Fruit fly (Drosophila melanogaster) whole organism, wandering third instar larva: Measurements from ENCODE around the gene Sh3beta.

Source experiments
- Abd-B ChIP-seq: fragments of >200 bp; optimal IDR thresholded peaks from 2 replicates; lab custom pipeline; 2017; ENCODE audit warnings: missing biosample characterization, missing genetic modification characterization
- CG32264 ChIP-seq: fragments of 200-800 bp; sonication (Bioruptor generic); optimal IDR thresholded peaks from 2 replicates; lab custom pipeline; 2016; ENCODE audit warnings: missing biosample characterization, missing genetic modification characterization
- CG9705 ChIP-seq: fragments of 200-800 bp; sonication (Bioruptor generic); optimal IDR thresholded peaks from 2 replicates; lab custom pipeline; 2018; ENCODE audit warnings: missing biosample characterization, mild to moderate bottlenecking, missing genetic modification characterization
- CrebA ChIP-seq: fragments of 200-800 bp; sonication (Bioruptor generic); optimal IDR thresholded peaks from 2 replicates; lab custom pipeline; 2016; ENCODE audit warnings: missing biosample characterization, mild to moderate bottlenecking, missing genetic modification characterization, borderline replicate concordance
- Dif ChIP-seq: fragments of 200-275, 200-300 bp; sonication (Bioruptor generic); optimal IDR thresholded peaks from 2 replicates; lab custom pipeline; 2018; ENCODE audit warnings: missing biosample characterization, missing genetic modification characterization; ENCODE audit not compliant: partially characterized antibody
- HLH106 ChIP-seq: fragments of 200-800 bp; optimal IDR thresholded peaks from 3 replicates; lab custom pipeline; 2019; ENCODE audit warnings: missing biosample characterization, mild to moderate bottlenecking, missing genetic modification characterization, moderate library complexity
- Hnf4 ChIP-seq: fragments of 200-800 bp; sonication (Bioruptor generic); optimal IDR thresholded peaks from 2 replicates; lab custom pipeline; 2016; ENCODE audit warnings: missing biosample characterization, mild to moderate bottlenecking, missing genetic modification characterization
- Hr78 ChIP-seq: fragments of >200 bp; optimal IDR thresholded peaks from 2 replicates; lab custom pipeline; 2017; ENCODE audit warnings: missing biosample characterization, missing genetic modification characterization
- Hr83 ChIP-seq: fragments of 200-300 bp; sonication (Bioruptor generic); optimal IDR thresholded peaks from 2 replicates; lab custom pipeline; 2016; ENCODE audit warnings: missing biosample characterization, mild to moderate bottlenecking, missing genetic modification characterization, moderate library complexity; ENCODE audit not compliant: poor library complexity, severe bottlenecking
- Jra ChIP-seq: sonication (Bioruptor generic); optimal IDR thresholded peaks from 2 replicates; lab custom pipeline; 2016; ENCODE audit warnings: missing biosample characterization, missing genetic modification characterization
- Mio ChIP-seq: sonication (Bioruptor generic); optimal IDR thresholded peaks from 2 replicates; lab custom pipeline; 2016; ENCODE audit warnings: missing biosample characterization, missing genetic modification characterization
- N ChIP-seq: fragments of >200 bp; optimal IDR thresholded peaks from 2 replicates; lab custom pipeline; 2018; ENCODE audit warnings: missing biosample characterization, missing external identifiers, missing genetic modification characterization
- OdsH ChIP-seq: fragments of 200-800 bp; sonication (Bioruptor generic); optimal IDR thresholded peaks from 2 replicates; lab custom pipeline; 2016; ENCODE audit warnings: missing biosample characterization, mild to moderate bottlenecking, missing genetic modification characterization
- Rel ChIP-seq, 2 experiments: fragments of 200-800 bp; sonication (Bioruptor generic) in 1 of 2; optimal IDR thresholded peaks; 2 replicates in 1 of 2; 3 replicates in 1 of 2; lab custom pipeline; 2016 to 2019; ENCODE audit warnings: mild to moderate bottlenecking in 2 of 2, missing biosample characterization in 2 of 2, missing genetic modification characterization in 2 of 2, moderate library complexity in 1 of 2
- Sp1 ChIP-seq: fragments of 200-800 bp; sonication (Bioruptor generic); optimal IDR thresholded peaks from 3 replicates; lab custom pipeline; 2019; ENCODE audit warnings: missing biosample characterization, mild to moderate bottlenecking, missing genetic modification characterization, moderate library complexity
- Vsx2 ChIP-seq: fragments of 200-300, 225-300 bp; sonication (Bioruptor generic); optimal IDR thresholded peaks from 2 replicates; lab custom pipeline; 2018; ENCODE audit warnings: missing biosample characterization, missing genetic modification characterization; ENCODE audit not compliant: partially characterized antibody
- br ChIP-seq: fragments of 200-800 bp; sonication (Bioruptor generic); optimal IDR thresholded peaks from 2 replicates; lab custom pipeline; 2016; ENCODE audit warnings: missing biosample characterization, missing genetic modification characterization
- brk ChIP-seq: fragments of 200-800 bp; sonication (Bioruptor generic); optimal IDR thresholded peaks from 2 replicates; lab custom pipeline; 2016; ENCODE audit warnings: missing biosample characterization, mild to moderate bottlenecking, missing genetic modification characterization
- dl ChIP-seq, 2 experiments: fragments of 175-275, 200-275 bp in 1 of 2; fragments of 200-275 bp in 1 of 2; sonication (Bioruptor generic); optimal IDR thresholded peaks; lab custom pipeline; 2018; ENCODE audit warnings: mild to moderate bottlenecking in 2 of 2, missing biosample characterization in 2 of 2, missing genetic modification characterization in 2 of 2, moderate library complexity in 2 of 2; ENCODE audit not compliant: partially characterized antibody in 2 of 2, insufficient read depth in 1 of 2
- dmrt93B ChIP-seq: fragments of 200-800 bp; sonication (Bioruptor generic); optimal IDR thresholded peaks from 2 replicates; lab custom pipeline; 2018; ENCODE audit warnings: missing biosample characterization, mild to moderate bottlenecking, missing genetic modification characterization
- dsf ChIP-seq: sonication (Bioruptor generic); optimal IDR thresholded peaks from 2 replicates; lab custom pipeline; 2016; ENCODE audit warnings: missing biosample characterization, missing genetic modification characterization, borderline replicate concordance
- ey ChIP-seq: fragments of 200-800 bp; sonication (Bioruptor generic); optimal IDR thresholded peaks from 2 replicates; lab custom pipeline; 2016; ENCODE audit warnings: missing biosample characterization, missing genetic modification characterization
- foxo ChIP-seq, 2 experiments: fragments of 200-800 bp; sonication (Bioruptor generic); optimal IDR thresholded peaks; 2 replicates in 1 of 2; 3 replicates in 1 of 2; lab custom pipeline; 2016 to 2017; ENCODE audit warnings: missing biosample characterization in 2 of 2, missing genetic modification characterization in 2 of 2
- fru ChIP-seq: fragments of 200-800 bp; sonication (Bioruptor generic); optimal IDR thresholded peaks from 3 replicates; lab custom pipeline; 2016; ENCODE audit warnings: missing biosample characterization, mild to moderate bottlenecking, missing genetic modification characterization
- jim ChIP-seq: fragments of 175-275, 200-325 bp; sonication (Bioruptor generic); optimal IDR thresholded peaks from 2 replicates; lab custom pipeline; 2016; ENCODE audit warnings: missing biosample characterization, mild to moderate bottlenecking, missing genetic modification characterization
- lola ChIP-seq: fragments of >200 bp; optimal IDR thresholded peaks from 2 replicates; lab custom pipeline; 2017; ENCODE audit warnings: missing biosample characterization, missing genetic modification characterization
- pan ChIP-seq: fragments of >200 bp; optimal IDR thresholded peaks from 2 replicates; lab custom pipeline; 2017
- psq ChIP-seq: fragments of 200-800 bp; sonication (Bioruptor generic); optimal IDR thresholded peaks from 3 replicates; lab custom pipeline; 2017; ENCODE audit warnings: missing biosample characterization, mild to moderate bottlenecking, missing genetic modification characterization, moderate library complexity
- rgr ChIP-seq: fragments of 200-800 bp; sonication (Bioruptor generic); optimal IDR thresholded peaks from 3 replicates; lab custom pipeline; 2016; ENCODE audit warnings: missing biosample characterization, mild to moderate bottlenecking, missing genetic modification characterization
- sv ChIP-seq: fragments of 200-800 bp; sonication (Bioruptor generic); optimal IDR thresholded peaks from 3 replicates; lab custom pipeline; 2016; ENCODE audit warnings: missing biosample characterization, missing genetic modification characterization
- tai ChIP-seq: sonication (Bioruptor generic); optimal IDR thresholded peaks from 2 replicates; lab custom pipeline; 2016; ENCODE audit warnings: missing biosample characterization, missing genetic modification characterization
- usp ChIP-seq: fragments of >200 bp; optimal IDR thresholded peaks from 2 replicates; lab custom pipeline; 2017; ENCODE audit warnings: missing biosample characterization, missing genetic modification characterization
- woc ChIP-seq: sonication (Bioruptor generic); optimal IDR thresholded peaks from 2 replicates; lab custom pipeline; 2016; ENCODE audit warnings: missing biosample characterization, mild to moderate bottlenecking, missing genetic modification characterization

Gene Sh3beta

DNA sequence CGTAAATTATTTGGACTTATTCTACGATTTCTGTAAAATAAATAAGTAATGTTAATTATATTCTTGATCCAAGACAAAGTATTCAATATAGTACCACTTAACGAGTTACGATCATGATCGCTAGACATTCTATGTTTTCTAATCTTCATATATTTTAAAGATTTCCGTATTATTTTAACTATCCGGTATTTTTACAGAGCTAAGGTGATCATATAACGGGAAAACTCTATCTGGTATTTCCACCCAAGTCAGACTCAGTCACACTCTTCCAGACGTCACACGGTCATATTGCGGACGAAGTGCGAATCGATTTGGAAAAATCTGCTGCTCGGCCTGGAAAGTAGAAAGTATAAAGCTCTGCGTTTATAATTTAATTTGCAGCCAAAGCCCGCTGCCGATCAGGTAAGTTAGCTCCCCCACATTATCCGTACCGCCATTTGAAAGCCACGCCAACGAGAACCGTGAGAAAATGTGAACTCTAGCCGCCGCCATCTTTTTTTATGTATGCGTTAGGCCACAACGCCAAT is 29.8 kb downstream of the Sh3beta start, which contains the start of the genes lark and eco:
Gene lark, plus strand, starts transcription at position 51 of the 527 bp plus-strand sequence.
Gene eco, minus strand, starts transcription at position 125 of the 527 bp plus-strand sequence.
- TF ChIP-seq lola (GFP tag; lab: Kevin White, UChicago) (no peak), Abd-B (GFP tag; lab: Kevin White, UChicago) (no peak), Mio (GFP tag; lab: Kevin White, UChicago) (no peak), OdsH (GFP tag; lab: Kevin White, UChicago) (no peak), Hr83 (GFP tag; lab: Kevin White, UChicago) (peak; percentile 12), Sp1 (GFP tag; lab: Kevin White, UChicago) (peak; percentile 26), br (GFP tag; lab: Kevin White, UChicago) (no peak), woc (no peak), N (no peak), Vsx2 (GFP tag; lab: Kevin White, UChicago) (no peak), dsf (GFP tag; lab: Kevin White, UChicago) (no peak), tai (GFP tag; lab: Kevin White, UChicago) (no peak), jim (GFP tag; lab: Kevin White, UChicago) (no peak), CrebA (GFP tag; lab: Kevin White, UChicago) (no peak), ey (GFP tag; lab: Kevin White, UChicago) (no peak), HLH106 (tag; lab: Kevin White, UChicago) (no peak), Rel (GFP tag; optimal IDR thresholded peaks at IDR 0.05; lab: Kevin White, UChicago) (no peak), Rel (tag; optimal IDR thresholded peaks at IDR 0.05; lab: Kevin White, UChicago) (peak; percentile 20), pan (no peak), Hr78 (GFP tag; lab: Kevin White, UChicago) (no peak), fru (GFP tag; lab: Kevin White, UChicago) (no peak), foxo (GFP tag; optimal IDR thresholded peaks at IDR 0.05; lab: Kevin White, UChicago) (no peak), Jra (GFP tag; lab: Kevin White, UChicago) (no peak), Hnf4 (no peak), rgr (GFP tag; lab: Kevin White, UChicago) (no peak)

DNA sequence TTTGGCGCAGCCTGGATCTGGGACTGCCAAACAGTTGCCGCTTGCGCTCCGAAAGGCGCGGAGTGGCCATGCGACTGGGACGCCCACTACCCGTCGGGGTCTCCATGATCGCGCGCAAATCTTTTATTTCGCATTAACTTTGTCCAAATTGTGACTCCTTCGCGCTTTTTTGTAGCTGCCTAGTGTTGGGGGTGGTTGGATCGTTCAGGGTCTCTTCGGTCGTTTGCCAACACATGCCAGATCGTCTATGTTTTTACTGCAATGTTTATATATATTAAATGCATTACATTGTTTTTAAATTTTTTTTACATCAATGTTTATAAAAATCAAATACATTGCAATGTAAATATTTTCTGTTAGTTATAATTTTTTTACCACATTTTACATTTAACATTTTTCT is 30.3 kb downstream of the Sh3beta start:
- TF ChIP-seq dsf (GFP tag; lab: Kevin White, UChicago), result no peak
- TF ChIP-seq OdsH (GFP tag; lab: Kevin White, UChicago), result peak; percentile 12
- no peak for TF ChIP-seq N
- peak; percentile 6 for TF ChIP-seq HLH106 (tag; lab: Kevin White, UChicago)
- TF ChIP-seq jim (GFP tag; lab: Kevin White, UChicago), result no peak
- no peak for TF ChIP-seq Vsx2 (GFP tag; lab: Kevin White, UChicago)
- TF ChIP-seq rgr (GFP tag; lab: Kevin White, UChicago), result peak; percentile 63
- TF ChIP-seq sv (GFP tag; lab: Kevin White, UChicago), result no peak
- no peak for TF ChIP-seq Hr83 (GFP tag; lab: Kevin White, UChicago)
- peak; percentile 7 for TF ChIP-seq CG9705
- TF ChIP-seq brk (GFP tag; lab: Kevin White, UChicago), result no peak
- no peak for TF ChIP-seq usp (GFP tag; lab: Kevin White, UChicago)
- TF ChIP-seq woc, result no peak
- no peak for TF ChIP-seq Mio (GFP tag; lab: Kevin White, UChicago)
- no peak for TF ChIP-seq Dif

DNA sequence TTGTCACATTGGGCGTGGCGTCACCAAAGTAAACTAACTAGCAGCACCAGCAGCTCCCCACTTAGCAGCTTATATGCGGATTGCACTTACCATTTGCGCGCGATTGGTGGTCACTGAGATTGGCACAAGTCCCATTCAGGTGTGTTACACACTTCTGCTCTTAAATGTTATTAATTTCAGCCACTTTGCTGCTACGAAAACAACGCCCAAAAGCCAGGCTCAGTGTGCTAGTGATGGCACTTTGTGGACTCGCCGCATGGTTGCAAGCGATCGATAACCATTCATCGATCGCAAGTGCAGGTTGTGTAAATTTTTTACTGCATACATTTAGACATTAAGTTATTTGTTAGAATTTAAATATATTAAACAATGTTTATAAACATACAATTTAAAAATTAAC is 34.1 kb downstream of the Sh3beta start, which contains the start of the genes wrm1 and wrm2:
Gene wrm1, minus strand, starts transcription at position 237 of the 400 bp plus-strand sequence.
Gene wrm2, minus strand, starts transcription at position 237 of the 400 bp plus-strand sequence.
- TF ChIP-seq Rel (GFP tag; optimal IDR thresholded peaks at IDR 0.05; lab: Kevin White, UChicago) (no peak), Rel (tag; optimal IDR thresholded peaks at IDR 0.05; lab: Kevin White, UChicago) (peak; percentile 2), rgr (GFP tag; lab: Kevin White, UChicago) (peak; percentile 62), foxo (GFP tag; optimal IDR thresholded peaks at IDR 0.05; lab: Kevin White, UChicago) (no peak), CrebA (GFP tag; lab: Kevin White, UChicago) (no peak), sv (GFP tag; lab: Kevin White, UChicago) (peak; percentile 2), Sp1 (GFP tag; lab: Kevin White, UChicago) (peak; percentile 17), Hr83 (GFP tag; lab: Kevin White, UChicago) (peak; percentile 53)
- TF ChIP-seq, all 38 proteins: peak for 5

DNA sequence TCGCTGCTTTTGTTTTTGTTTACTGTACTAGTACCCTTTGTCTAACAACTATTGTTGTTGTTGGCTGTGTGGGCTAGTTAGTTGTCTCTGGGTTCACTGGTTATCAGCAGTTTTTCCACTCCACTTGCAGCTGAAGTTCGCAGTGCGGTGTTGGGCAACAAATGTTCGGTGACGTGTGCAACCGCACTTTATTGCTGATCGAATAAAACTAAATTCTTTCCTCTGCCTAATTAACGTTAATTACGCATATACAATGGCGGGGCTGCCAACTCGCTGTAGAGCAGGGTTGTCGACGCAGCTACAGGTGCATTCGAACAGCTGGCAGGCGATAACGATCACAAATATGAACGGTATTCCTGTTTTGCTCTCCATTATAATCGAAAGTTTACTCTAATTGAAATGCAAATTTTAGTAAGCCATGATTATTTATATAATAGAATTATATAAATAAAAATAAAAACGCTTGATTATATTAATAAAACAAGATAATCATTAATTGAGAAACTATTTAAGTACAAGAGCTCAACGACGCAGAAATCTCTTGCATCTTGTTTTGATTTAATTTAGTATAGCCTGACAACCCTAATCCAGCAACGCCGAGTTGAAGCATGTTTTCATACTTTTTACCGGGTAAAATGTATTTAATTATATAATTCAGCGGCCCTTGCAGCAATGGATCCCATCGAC is 40.4 kb downstream of the Sh3beta start, which contains the start of the genes mrva, CG42307 and mus312:
Gene mrva, minus strand, starts transcription at position 276 of the 687 bp plus-strand sequence.
Gene CG42307, plus strand, starts transcription at position 566 of the 687 bp plus-strand sequence.
Gene mus312, plus strand, starts transcription at position 566 of the 687 bp plus-strand sequence.
- TF ChIP-seq Dif, result no peak
- no peak for TF ChIP-seq Hnf4
- no peak for TF ChIP-seq usp (GFP tag; lab: Kevin White, UChicago)
- peak; percentile 90 for TF ChIP-seq Sp1 (GFP tag; lab: Kevin White, UChicago)
- peak; percentile 75 for TF ChIP-seq psq (GFP tag; lab: Kevin White, UChicago)
- peak; percentile 78 for TF ChIP-seq sv (GFP tag; lab: Kevin White, UChicago)
- no peak for TF ChIP-seq CG32264 (GFP tag; lab: Kevin White, UChicago)
- TF ChIP-seq Vsx2 (GFP tag; lab: Kevin White, UChicago), result peak; percentile 83
- peak; percentile 94 for TF ChIP-seq HLH106 (tag; lab: Kevin White, UChicago)
- TF ChIP-seq CG9705, result peak; percentile 81
- no peak for TF ChIP-seq Mio (GFP tag; lab: Kevin White, UChicago)
- peak; percentile 73 for TF ChIP-seq OdsH (GFP tag; lab: Kevin White, UChicago)
- no peak for TF ChIP-seq Rel (GFP tag; optimal IDR thresholded peaks at IDR 0.05; lab: Kevin White, UChicago)
- TF ChIP-seq Rel (tag; optimal IDR thresholded peaks at IDR 0.05; lab: Kevin White, UChicago), result peak; percentile 77
- TF ChIP-seq brk (GFP tag; lab: Kevin White, UChicago), result no peak
- no peak for TF ChIP-seq dsf (GFP tag; lab: Kevin White, UChicago)
- TF ChIP-seq dmrt93B, result no peak
- TF ChIP-seq dl (GFP tag; optimal IDR thresholded peaks at IDR 0.05; lab: Kevin White, UChicago; ENCODE audit: insufficient read depth in 1 of 2, partially characterized antibody in 2 of 2), result no peak
- TF ChIP-seq Abd-B (GFP tag; lab: Kevin White, UChicago), result no peak
- peak; percentile 47 for TF ChIP-seq ey (GFP tag; lab: Kevin White, UChicago)
- no peak for TF ChIP-seq Jra (GFP tag; lab: Kevin White, UChicago)
- TF ChIP-seq br (GFP tag; lab: Kevin White, UChicago), result no peak
- TF ChIP-seq woc, result no peak
- no peak for TF ChIP-seq CrebA (GFP tag; lab: Kevin White, UChicago)
- no peak for TF ChIP-seq Hr83 (GFP tag; lab: Kevin White, UChicago)
